Fruit fly (Drosophila melanogaster): ENCODE measurements around the gene CG14968.

CG14968 gene

DNA sequence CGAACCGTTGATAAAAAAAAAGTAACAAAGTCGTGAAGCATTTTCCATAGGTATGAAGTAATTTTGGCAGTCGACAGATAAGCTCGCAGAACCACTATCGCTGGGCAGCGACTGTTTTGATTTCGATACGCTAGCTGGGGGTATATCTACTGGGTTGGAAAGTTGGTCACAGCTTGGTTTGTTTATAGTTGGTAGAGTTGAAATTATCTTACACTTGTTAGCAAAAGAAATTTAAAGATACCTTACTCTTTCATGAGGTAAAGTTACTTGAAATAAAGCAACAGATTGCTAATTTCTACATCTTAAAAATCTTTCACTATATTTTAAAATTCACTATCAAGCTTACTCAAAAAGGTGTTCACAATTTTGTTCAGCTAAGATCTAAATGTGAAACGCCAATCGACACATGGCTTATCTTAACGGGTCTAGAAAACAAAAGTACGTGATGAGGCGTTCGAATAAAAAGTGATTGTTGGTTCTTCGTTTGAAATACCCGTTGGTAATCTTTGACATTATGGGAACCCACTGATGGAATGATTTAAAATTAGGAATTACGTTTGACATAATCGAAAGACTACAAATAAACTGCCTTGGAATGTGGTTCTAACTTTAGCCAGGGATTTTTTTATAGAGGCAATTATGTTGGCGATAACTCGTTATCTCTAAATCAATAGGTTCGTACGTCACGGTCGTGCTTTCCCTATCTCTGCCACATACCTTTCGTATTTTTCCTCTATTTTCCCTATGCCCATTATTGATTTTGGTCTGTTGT is 47.8 kb upstream of the CG14968 start (continued):
- TF ChIP-seq sisA (GFP tag; IDR thresholded peaks at IDR 0.05) (no peak), seq (GFP tag; IDR thresholded peaks at IDR 0.05) (no peak), CG10979 (tag; optimal IDR thresholded peaks at IDR 0.05) (no peak), HLH4C (GFP tag; IDR thresholded peaks at IDR 0.05; ENCODE audit: partially characterized antibody) (no peak)

- TF ChIP-seq GATAe (GFP tag; conservative IDR thresholded peaks at IDR 0.05) (peak; percentile 72), exex (tag; optimal IDR thresholded peaks at IDR 0.05) (peak; percentile 87), lab (GFP tag; optimal IDR thresholded peaks at IDR 0.05) (peak; percentile 5), jing (GFP tag; optimal IDR thresholded peaks at IDR 0.05) (no peak), BtbVII (GFP tag; optimal IDR thresholded peaks at IDR 0.05) (peak; percentile 30), Med (GFP tag) (peak; percentile 20), CG10543 (GFP tag; optimal IDR thresholded peaks at IDR 0.05) (peak; percentile 8), CG10267 (tag; optimal IDR thresholded peaks at IDR 0.05) (no peak), crc (GFP tag; optimal IDR thresholded peaks at IDR 0.05) (no peak), Nf-YC (tag; optimal IDR thresholded peaks at IDR 0.05) (peak; percentile 8), grn (GFP tag; optimal IDR thresholded peaks at IDR 0.05) (peak; percentile 61), mirr (GFP tag; optimal IDR thresholded peaks at IDR 0.05) (peak; percentile 62), CG34376 (GFP tag; optimal IDR thresholded peaks at IDR 0.05) (peak; percentile 94), CG4820 (GFP tag; optimal IDR thresholded peaks at IDR 0.05) (no peak)
These were observed 46.9 kb upstream of the CG14968 start for dm6 chr3L:3349825-3350123.

DNA sequence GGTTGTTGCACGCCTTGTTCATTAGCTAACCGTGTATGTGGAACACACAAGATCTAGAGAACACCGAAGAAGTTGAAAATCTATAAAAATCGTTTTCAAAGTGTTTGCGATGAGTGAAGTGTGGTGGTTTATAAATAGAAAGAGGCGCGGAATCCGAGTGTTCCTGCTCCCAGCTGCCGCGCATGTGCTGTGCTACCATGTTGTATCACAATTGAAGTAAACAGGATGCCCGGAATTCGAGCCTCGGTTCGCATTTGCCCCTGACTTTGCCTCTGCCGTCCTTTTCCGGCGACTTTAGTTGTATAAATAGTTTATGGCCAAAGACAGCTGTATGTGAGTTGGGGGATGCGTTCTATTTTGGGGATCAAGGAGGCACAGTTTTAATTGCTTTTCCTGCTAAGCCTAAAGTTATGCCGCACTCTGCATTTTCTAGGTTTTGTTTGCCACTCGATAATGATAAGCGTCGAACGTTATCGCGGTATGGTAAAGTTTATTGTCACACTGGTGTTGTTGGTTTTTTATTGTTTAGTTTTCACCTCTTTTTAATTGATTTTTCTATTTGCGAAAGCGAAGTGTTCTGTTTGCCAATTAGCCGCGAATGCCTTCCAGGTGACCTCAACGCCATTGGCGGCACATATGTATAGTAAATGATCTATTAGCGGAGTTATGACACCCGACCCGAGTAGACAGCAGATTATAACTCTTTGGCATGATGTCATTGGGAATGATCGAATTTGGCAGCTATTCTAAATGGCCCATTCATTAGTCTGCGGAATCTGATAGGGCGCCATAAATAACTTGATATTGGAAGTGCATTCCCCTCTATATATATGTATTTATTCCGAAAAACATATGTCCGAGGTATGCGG is 46.3 kb upstream of the CG14968 start:
- TF ChIP-seq Nf-YC (tag; optimal IDR thresholded peaks at IDR 0.05) (peak; percentile 69), grn (GFP tag; optimal IDR thresholded peaks at IDR 0.05) (no peak), Ptx1 (GFP tag; IDR thresholded peaks at IDR 0.05) (no peak), CG6654 (GFP tag; optimal IDR thresholded peaks at IDR 0.05) (no peak), maf-S (GFP tag; optimal IDR thresholded peaks at IDR 0.05) (no peak), sd (tag; optimal IDR thresholded peaks at IDR 0.05) (peak; percentile 96), D (optimal IDR thresholded peaks at IDR 0.05) (no peak), D (GFP tag; optimal IDR thresholded peaks at IDR 0.05) (no peak), CG14667 (GFP tag; IDR thresholded peaks at IDR 0.05) (no peak), CG43689 (GFP tag; IDR thresholded peaks at IDR 0.05) (no peak), B-H1 (GFP tag; IDR thresholded peaks at IDR 0.05) (no peak), Nf-YB (GFP tag; optimal IDR thresholded peaks at IDR 0.05) (peak; percentile 61), GATAe (GFP tag; conservative IDR thresholded peaks at IDR 0.05) (peak; percentile 53), wdn (GFP tag; IDR thresholded peaks at IDR 0.05) (no peak), CG10543 (GFP tag; optimal IDR thresholded peaks at IDR 0.05) (peak; percentile 48), bowl (GFP tag; IDR thresholded peaks at IDR 0.05) (no peak), CG2678 (tag; optimal IDR thresholded peaks at IDR 0.05) (peak; percentile 22), tx (GFP tag; optimal IDR thresholded peaks at IDR 0.05) (no peak), CG2875 (GFP tag; optimal IDR thresholded peaks at IDR 0.05) (no peak), Fer1 (GFP tag; optimal IDR thresholded peaks at IDR 0.05) (peak; percentile 17), lab (GFP tag; optimal IDR thresholded peaks at IDR 0.05) (peak; percentile 12), ranshi (GFP tag; IDR thresholded peaks at IDR 0.05) (no peak), exex (tag; optimal IDR thresholded peaks at IDR 0.05) (peak; percentile 94), chinmo (GFP tag; IDR thresholded peaks at IDR 0.05; ENCODE audit: partially characterized antibody) (0 out of 4 replicates have a peak, but pooled peaks have one; percentile 21), CG3995 (GFP tag; optimal IDR thresholded peaks at IDR 0.05) (no peak), psq (GFP tag; optimal IDR thresholded peaks at IDR 0.05) (no peak), run (tag; optimal IDR thresholded peaks at IDR 0.05) (no peak), rib (GFP tag; IDR thresholded peaks at IDR 0.05) (no peak), BtbVII (GFP tag; optimal IDR thresholded peaks at IDR 0.05) (peak; percentile 27), al (GFP tag; IDR thresholded peaks at IDR 0.05) (no peak), Atf6 (GFP tag; IDR thresholded peaks at IDR 0.05) (peak; percentile 36; the same call in 1 of the 2 replicates), abd-A (tag; optimal IDR thresholded peaks at IDR 0.05) (no peak), Gug (GFP tag; IDR thresholded peaks at IDR 0.05) (no peak)

Data from whole organism, embryonic.